Worm (Caenorhabditis elegans) whole organism, L3 larva: ENCODE data around the gene R07E5.6.

Experiments
- R02D3.7 ChIP-seq: fragments of 150-350 bp; optimal IDR thresholded peaks from 2 replicates; lab custom pipeline; 2014; ENCODE audit warnings: missing biosample characterization, missing genetic modification characterization
- aly-2 ChIP-seq: fragments of 150-350 bp; optimal IDR thresholded peaks from 2 replicates; lab custom pipeline; 2014; ENCODE audit warnings: missing biosample characterization, missing genetic modification characterization
- ama-1 ChIP-seq: fragments of 150-350 bp; optimal IDR thresholded peaks from 2 replicates; lab custom pipeline; 2018
- ceh-16 ChIP-seq: sonication (generic microtip); optimal IDR thresholded peaks from 2 replicates; lab custom pipeline; 2017; ENCODE audit warnings: missing biosample characterization, missing genetic modification characterization
- ceh-28 ChIP-seq: fragments of 150-350 bp; optimal IDR thresholded peaks from 2 replicates; lab custom pipeline; 2014; ENCODE audit warnings: missing biosample characterization, missing genetic modification reagents, missing genetic modification characterization
- ceh-82 ChIP-seq: fragments of 150-350 bp; optimal IDR thresholded peaks from 2 replicates; lab custom pipeline; 2014; ENCODE audit warnings: missing biosample characterization, missing genetic modification characterization
- ceh-9 ChIP-seq: sonication (generic microtip); optimal IDR thresholded peaks from 2 replicates; lab custom pipeline; 2018; ENCODE audit warnings: missing biosample characterization, missing genetic modification characterization
- daf-12 ChIP-seq: fragments of 150-350 bp; optimal IDR thresholded peaks from 2 replicates; lab custom pipeline; 2014; ENCODE audit warnings: missing biosample characterization, missing genetic modification reagents, missing genetic modification characterization
- egl-27 ChIP-seq: sonication (generic microtip); optimal IDR thresholded peaks from 4 replicates; lab custom pipeline; 2017; ENCODE audit warnings: missing biosample characterization, missing genetic modification reagents, missing genetic modification characterization
- egl-5 ChIP-seq: fragments of 150-350 bp; optimal IDR thresholded peaks from 2 replicates; lab custom pipeline; 2017; ENCODE audit warnings: missing biosample characterization, missing genetic modification reagents, missing genetic modification characterization, inconsistent platforms
- elt-1 ChIP-seq: fragments of 150-350 bp; optimal IDR thresholded peaks from 2 replicates; lab custom pipeline; 2014; ENCODE audit warnings: missing biosample characterization, missing genetic modification characterization
- elt-2 ChIP-seq: sonication (generic microtip); optimal IDR thresholded peaks from 2 replicates; lab custom pipeline; 2016; ENCODE audit warnings: missing genetic modification reagents, mild to moderate bottlenecking, missing genetic modification characterization, missing compliant biosample characterization
- eor-1 ChIP-seq, 2 experiments: fragments of 150-350 bp; optimal IDR thresholded peaks; 2 replicates each; lab custom pipeline; 2014 to 2018; ENCODE audit warnings: missing biosample characterization in 2 of 2, missing genetic modification characterization in 2 of 2
- fkh-10 ChIP-seq: sonication (generic microtip); optimal IDR thresholded peaks from 2 replicates; lab custom pipeline; 2017; ENCODE audit warnings: missing biosample characterization, missing genetic modification reagents, missing genetic modification characterization
- fkh-2 ChIP-seq: fragments of 150-350 bp; optimal IDR thresholded peaks from 2 replicates; lab custom pipeline; 2014; ENCODE audit warnings: missing biosample characterization, missing genetic modification reagents, missing genetic modification characterization
- fos-1 ChIP-seq: fragments of 150-350 bp; optimal IDR thresholded peaks from 2 replicates; lab custom pipeline; 2014; ENCODE audit warnings: missing biosample characterization, missing genetic modification characterization
- hmg-11 ChIP-seq: sonication (generic microtip); optimal IDR thresholded peaks from 2 replicates; lab custom pipeline; 2016; ENCODE audit warnings: missing genetic modification characterization, missing compliant biosample characterization
- jun-1 ChIP-seq: fragments of 150-350 bp; optimal IDR thresholded peaks from 2 replicates; lab custom pipeline; 2014; ENCODE audit warnings: missing biosample characterization, missing genetic modification reagents, missing genetic modification characterization
- lin-15B ChIP-seq: fragments of 150-350 bp; optimal IDR thresholded peaks from 2 replicates; lab custom pipeline; 2014; ENCODE audit warnings: missing biosample characterization, missing genetic modification characterization
- lin-39 ChIP-seq: fragments of 150-350 bp; optimal IDR thresholded peaks from 2 replicates; lab custom pipeline; 2018; ENCODE audit warnings: missing biosample characterization, missing genetic modification reagents, missing genetic modification characterization
- lsy-12 ChIP-seq: sonication (generic microtip); optimal IDR thresholded peaks from 2 replicates; lab custom pipeline; 2016; ENCODE audit warnings: mild to moderate bottlenecking, missing genetic modification characterization, missing compliant biosample characterization
- mml-1 ChIP-seq: fragments of 150-350 bp; sonication (generic microtip); optimal IDR thresholded peaks from 3 replicates; lab custom pipeline; 2014; ENCODE audit warnings: missing biosample characterization, missing genetic modification characterization
- nfya-1 ChIP-seq: sonication (generic microtip); optimal IDR thresholded peaks from 2 replicates; lab custom pipeline; 2017; ENCODE audit warnings: missing genetic modification characterization, mild to moderate bottlenecking, missing compliant biosample characterization, antibody characterized with exemption, moderate library complexity; ENCODE audit not compliant: insufficient read depth
- nhr-11 ChIP-seq: fragments of 150-350 bp; optimal IDR thresholded peaks from 2 replicates; lab custom pipeline; 2014; ENCODE audit warnings: missing biosample characterization, missing genetic modification characterization
- nhr-23 ChIP-seq: fragments of 150-350 bp; optimal IDR thresholded peaks from 2 replicates; lab custom pipeline; 2014; ENCODE audit warnings: missing biosample characterization, missing genetic modification reagents, missing genetic modification characterization
- nhr-237 ChIP-seq: fragments of 150-350 bp; optimal IDR thresholded peaks from 2 replicates; lab custom pipeline; 2014; ENCODE audit warnings: missing biosample characterization, missing genetic modification characterization
- nhr-25 ChIP-seq: sonication (generic microtip); optimal IDR thresholded peaks from 2 replicates; lab custom pipeline; 2017; ENCODE audit warnings: missing biosample characterization, missing genetic modification characterization
- nhr-28 ChIP-seq: fragments of 150-350 bp; optimal IDR thresholded peaks from 2 replicates; lab custom pipeline; 2014; ENCODE audit warnings: missing biosample characterization, missing genetic modification characterization
- nhr-76 ChIP-seq: fragments of 150-350 bp; sonication (generic microtip); optimal IDR thresholded peaks from 5 replicates; lab custom pipeline; 2014; ENCODE audit warnings: missing biosample characterization, missing genetic modification characterization
- pha-4 ChIP-seq: fragments of 150-350 bp; optimal IDR thresholded peaks from 2 replicates; lab custom pipeline; 2014; ENCODE audit warnings: missing biosample characterization, missing genetic modification reagents, missing genetic modification characterization
- pqm-1 ChIP-seq: fragments of 150-350 bp; optimal IDR thresholded peaks from 2 replicates; lab custom pipeline; 2017; ENCODE audit warnings: missing biosample characterization, missing genetic modification characterization, inconsistent platforms
- sea-2 ChIP-seq: fragments of 150-350 bp; sonication (generic microtip); optimal IDR thresholded peaks from 4 replicates; lab custom pipeline; 2014; ENCODE audit warnings: missing biosample characterization, missing genetic modification reagents, missing genetic modification characterization
- snpc-4 ChIP-seq: fragments of 150-350 bp; optimal IDR thresholded peaks from 2 replicates; lab custom pipeline; 2014; ENCODE audit warnings: missing biosample characterization, missing genetic modification characterization
- tbx-2 ChIP-seq: sonication (generic microtip); optimal IDR thresholded peaks from 2 replicates; lab custom pipeline; 2016; ENCODE audit warnings: mild to moderate bottlenecking, missing genetic modification characterization, missing compliant biosample characterization
- unc-39 ChIP-seq: sonication (generic microtip); optimal IDR thresholded peaks from 4 replicates; lab custom pipeline; 2017; ENCODE audit warnings: missing biosample characterization, missing genetic modification characterization
- zag-1 ChIP-seq: fragments of 150-350 bp; optimal IDR thresholded peaks from 2 replicates; lab custom pipeline; 2014; ENCODE audit warnings: missing biosample characterization, missing genetic modification characterization

The R07E5.6 gene

DNA sequence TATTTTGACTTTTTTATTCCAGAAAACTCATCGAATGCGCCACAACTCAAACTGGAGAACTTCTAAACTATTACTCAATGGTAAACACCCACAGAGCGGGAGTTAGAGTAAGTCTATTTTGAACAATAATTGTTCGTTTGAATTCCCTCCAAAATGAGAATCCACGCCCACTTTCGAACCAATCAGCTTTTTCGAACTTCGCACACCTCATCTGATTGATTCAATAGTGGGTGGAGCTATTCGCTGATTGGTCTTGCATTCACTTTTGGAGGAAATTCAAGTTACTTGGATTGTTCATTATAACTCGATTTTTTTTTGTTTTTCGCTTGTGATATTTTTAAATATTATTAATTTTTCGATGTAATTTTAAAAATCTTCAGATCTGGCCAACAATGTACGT, 2.7 kb upstream of the R07E5.6 start:
- TF ChIP-seq daf-12 (no peak), nfya-1 (peak; percentile 96), elt-2 (tag; lab: Kevin White, UChicago) (no peak)
- TF ChIP-seq, all 47 proteins: peak for 1

DNA sequence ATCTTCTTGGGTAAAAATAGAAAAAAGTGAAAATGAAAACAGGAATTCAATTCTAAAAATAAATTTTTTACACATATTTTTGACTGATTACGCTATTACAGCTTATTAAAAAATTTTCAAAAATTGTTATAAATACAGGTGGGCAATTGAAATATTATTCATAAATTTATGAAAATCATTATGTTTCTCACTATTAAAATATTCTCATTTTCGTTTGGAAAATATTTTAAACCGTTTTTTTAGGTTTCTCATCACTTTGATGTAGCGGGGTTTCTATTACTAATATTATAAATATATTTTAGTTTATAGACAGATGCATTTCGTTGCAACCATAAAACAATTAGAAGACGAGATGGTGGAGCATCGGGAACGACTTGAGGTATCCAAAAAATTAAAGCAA, 1.4 kb upstream of the R07E5.6 start, which contains the start of gene R07E5.5:
R07E5.5 (plus strand) TSS at position 301 of the 400 bp plus-strand sequence.
- TF ChIP-seq fkh-10 (GFP tag; lab: Kevin White, UChicago), result no peak
- no peak for TF ChIP-seq egl-5
- TF ChIP-seq sea-2 (GFP tag; lab: Kevin White, UChicago), result no peak
- no peak for TF ChIP-seq eor-1 (tag; optimal IDR thresholded peaks at IDR 0.05; lab: Kevin White, UChicago)
- no peak for TF ChIP-seq jun-1 (tag; lab: Kevin White, UChicago)
- no peak for TF ChIP-seq egl-27 (tag; lab: Kevin White, UChicago)

DNA sequence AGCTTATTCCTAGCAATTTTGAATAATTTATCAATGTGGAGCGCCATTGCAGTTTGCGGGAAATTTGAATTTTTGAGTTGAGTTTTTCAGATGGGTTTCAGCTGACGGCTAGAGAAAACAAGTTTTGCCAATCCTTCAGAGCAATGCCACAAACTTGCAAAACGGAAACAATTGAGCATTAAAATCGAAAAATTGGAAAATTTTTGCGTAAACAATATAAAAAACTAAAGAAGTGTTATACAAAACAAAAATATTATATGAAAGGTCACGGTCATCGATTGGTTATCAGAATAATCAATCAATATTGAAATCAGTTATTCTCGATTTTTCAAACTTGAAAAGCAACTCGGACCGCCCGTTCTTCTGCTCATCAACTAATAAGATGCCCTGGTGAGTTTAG, 2.6 kb downstream of the R07E5.6 start, which contains the start of gene R07E5.15:
R07E5.15 (plus strand) TSS at position 301 of the 400 bp plus-strand sequence.
- TF ChIP-seq ceh-28 (tag; lab: Kevin White, UChicago) (no peak), nhr-11 (no peak), lin-15B (tag; lab: Kevin White, UChicago) (no peak), lsy-12 (tag; lab: Kevin White, UChicago) (no peak), lin-39 (tag; lab: Kevin White, UChicago) (no peak), mml-1 (tag; lab: Kevin White, UChicago) (no peak), aly-2 (tag; lab: Kevin White, UChicago) (no peak), nhr-237 (tag; lab: Kevin White, UChicago) (no peak), nhr-23 (tag; lab: Kevin White, UChicago) (no peak), unc-39 (tag; lab: Kevin White, UChicago) (no peak), R02D3.7 (tag; lab: Kevin White, UChicago) (no peak), tbx-2 (tag; lab: Kevin White, UChicago) (no peak), fkh-10 (GFP tag; lab: Kevin White, UChicago) (no peak)

- TF ChIP-seq jun-1 (tag; lab: Kevin White, UChicago), result no peak
- TF ChIP-seq fos-1 (tag; lab: Kevin White, UChicago), result no peak
- TF ChIP-seq snpc-4 (tag; lab: Kevin White, UChicago), result peak; percentile 2
- TF ChIP-seq ceh-9, result no peak
- no peak for TF ChIP-seq ama-1 (lab: Kevin White, UChicago)
- TF ChIP-seq ceh-82 (tag; lab: Kevin White, UChicago), result no peak
- no peak for TF ChIP-seq ceh-16
- TF ChIP-seq elt-1 (tag; lab: Kevin White, UChicago), result no peak
- no peak for TF ChIP-seq tbx-2 (tag; lab: Kevin White, UChicago)
- peak; percentile 60 for TF ChIP-seq nfya-1
- no peak for TF ChIP-seq pha-4 (tag; lab: Kevin White, UChicago)
- no peak for TF ChIP-seq lsy-12 (tag; lab: Kevin White, UChicago)
- peak; percentile 9 for TF ChIP-seq nhr-25
- TF ChIP-seq zag-1 (tag; lab: Kevin White, UChicago), result no peak
- TF ChIP-seq nhr-28, result no peak
- TF ChIP-seq elt-2 (tag; lab: Kevin White, UChicago), result peak; percentile 12
- no peak for TF ChIP-seq nhr-76 (tag; lab: Kevin White, UChicago)
- no peak for TF ChIP-seq eor-1 (tag; optimal IDR thresholded peaks at IDR 0.05; lab: Kevin White, UChicago)
- TF ChIP-seq pqm-1 (tag; lab: Kevin White, UChicago), result no peak
- TF ChIP-seq R02D3.7 (tag; lab: Kevin White, UChicago), result no peak
- TF ChIP-seq nhr-23 (tag; lab: Kevin White, UChicago), result peak; percentile 31
- TF ChIP-seq nhr-11, result no peak
- TF ChIP-seq hmg-11 (tag; lab: Kevin White, UChicago), result no peak
- peak; percentile 77 for TF ChIP-seq lin-15B (tag; lab: Kevin White, UChicago)
- no peak for TF ChIP-seq fkh-2
- TF ChIP-seq lin-39 (tag; lab: Kevin White, UChicago), result peak; percentile 23
Measured at ce11 chrIII:4404339-4404836, 5.8 kb downstream of the R07E5.6 start, which contains the start of the genes R07E5.17 and snfc-5. R07E5.17 (minus strand) TSS chrIII:4404436. snfc-5 (plus strand) TSS chrIII:4404786.
